Worm (Caenorhabditis elegans) whole organism, young adult: Measurements from ENCODE around the gene F19G12.1.

ENCODE experiments used
- B0019.2 ChIP-seq: fragments of 200-800 bp; sonication (Bioruptor generic); conservative IDR thresholded peaks from 2 replicates; pipeline ENCODE4 v1.3.6; 2022; ENCODE audit warnings: missing genetic modification reagents, missing genetic modification characterization, missing compliant biosample characterization
- B0035.1 ChIP-seq: sonication (generic microtip); optimal IDR thresholded peaks from 2 replicates; lab custom pipeline; 2016; ENCODE audit warnings: missing genetic modification characterization, mild to moderate bottlenecking, missing compliant biosample characterization, missing genotype, missing genetic modification reagents
- B0261.1 ChIP-seq: sonication (generic microtip); optimal IDR thresholded peaks from 2 replicates; lab custom pipeline; 2016; ENCODE audit warnings: mild to moderate bottlenecking, missing genetic modification characterization, moderate library complexity, missing compliant biosample characterization
- B0336.3 ChIP-seq: fragments of 200-800 bp; sonication (Bioruptor generic); IDR thresholded peaks from 2 replicates; pipeline ENCODE4 v1.3.6; 2022; ENCODE audit warnings: missing genetic modification characterization, missing compliant biosample characterization
- C06A6.2 ChIP-seq: fragments of 200-800 bp; sonication (Bioruptor generic); conservative IDR thresholded peaks from 2 replicates; pipeline ENCODE4 v1.3.6; 2022; ENCODE audit warnings: missing genetic modification characterization, missing compliant biosample characterization
- C17E4.6 ChIP-seq: fragments of 200-800 bp; sonication (Bioruptor generic); IDR thresholded peaks from 2 replicates; pipeline ENCODE4 v1.3.6; 2022; ENCODE audit warnings: missing genetic modification reagents, missing genetic modification characterization, missing compliant biosample characterization
- F22D6.2 ChIP-seq: sonication (generic microtip); optimal IDR thresholded peaks from 2 replicates; lab custom pipeline; 2016; ENCODE audit warnings: mild to moderate bottlenecking, missing genetic modification characterization, missing compliant biosample characterization
- F23B12.7 ChIP-seq: sonication (generic microtip); optimal IDR thresholded peaks from 2 replicates; lab custom pipeline; 2017; ENCODE audit warnings: missing genetic modification characterization, mild to moderate bottlenecking, missing compliant biosample characterization, antibody characterized with exemption, moderate library complexity; ENCODE audit not compliant: insufficient read depth
- F37B4.10 ChIP-seq: fragments of 200-800 bp; sonication (Bioruptor generic); IDR thresholded peaks from 2 replicates; pipeline ENCODE4 v1.3.6; 2022; ENCODE audit warnings: missing genetic modification characterization, missing compliant biosample characterization
- F52B5.7 ChIP-seq: sonication (generic microtip); optimal IDR thresholded peaks from 2 replicates; lab custom pipeline; 2016; ENCODE audit warnings: mild to moderate bottlenecking, missing genetic modification characterization, missing compliant biosample characterization
- K12H6.12 ChIP-seq: fragments of 200-800 bp; sonication (Bioruptor generic); optimal IDR thresholded peaks from 2 replicates; lab custom pipeline; 2018; ENCODE audit warnings: mild to moderate bottlenecking, missing genetic modification characterization, missing compliant biosample characterization
- Y56A3A.18 ChIP-seq: fragments of 200-800 bp; sonication (Bioruptor generic); IDR thresholded peaks from 2 replicates; pipeline ENCODE4 v1.3.6; 2022; ENCODE audit warnings: missing genetic modification reagents, missing genetic modification characterization, missing compliant biosample characterization
- Y95B8A.8 ChIP-seq: fragments of 200-800 bp; sonication (Bioruptor generic); IDR thresholded peaks from 2 replicates; pipeline ENCODE4 v1.3.6; 2022; ENCODE audit warnings: missing genetic modification reagents, missing genetic modification characterization, missing compliant biosample characterization
- ama-1 ChIP-seq, 3 experiments: fragments of 150-350 bp in 1 of 3; sonication (generic microtip) in 2 of 3; optimal IDR thresholded peaks; 2 replicates each; lab custom pipeline; 2014 to 2018; ENCODE audit warnings: missing biosample characterization in 2 of 3, missing genetic modification characterization in 2 of 3, missing genetic modification reagents in 2 of 3
- aptf-3 ChIP-seq: fragments of 200-800 bp; sonication (Bioruptor generic); IDR thresholded peaks from 2 replicates; pipeline ENCODE4 v1.3.6; 2022; ENCODE audit warnings: missing genetic modification characterization, missing compliant biosample characterization
- athp-1 ChIP-seq: sonication (generic microtip); optimal IDR thresholded peaks from 2 replicates; lab custom pipeline; 2017; ENCODE audit warnings: mild to moderate bottlenecking, missing genetic modification characterization, missing compliant biosample characterization
- attf-3 ChIP-seq: fragments of 200-800 bp; sonication (Bioruptor generic); conservative IDR thresholded peaks from 2 replicates; pipeline ENCODE4 v1.3.6; 2022; ENCODE audit warnings: missing genetic modification reagents, missing genetic modification characterization, missing compliant biosample characterization
- bed-1 ChIP-seq: fragments of 200-800 bp; sonication (Bioruptor generic); IDR thresholded peaks from 2 replicates; pipeline ENCODE4 v1.3.6; 2022; ENCODE audit warnings: missing genetic modification reagents, missing genetic modification characterization, missing compliant biosample characterization
- cebp-1 ChIP-seq, 2 experiments: fragments of 200-800 bp in 1 of 2; sonication (Bioruptor generic) in 1 of 2; sonication (generic microtip) in 1 of 2; IDR thresholded peaks in 1 of 2; optimal IDR thresholded peaks in 1 of 2; 2 replicates each; pipeline versions ENCODE4 v1.3.6 to Lab custom; 2017 to 2022; ENCODE audit warnings: missing compliant biosample characterization in 2 of 2, missing genetic modification characterization in 2 of 2, mild to moderate bottlenecking in 1 of 2, missing genetic modification reagents in 1 of 2, moderate library complexity in 1 of 2
- ceh-100 ChIP-seq: fragments of 200-800 bp; sonication (Bioruptor generic); IDR thresholded peaks from 2 replicates; pipeline ENCODE4 v1.3.6; 2022; ENCODE audit warnings: missing genetic modification reagents, missing genetic modification characterization, missing compliant biosample characterization
- ceh-79 ChIP-seq: sonication (generic microtip); optimal IDR thresholded peaks from 2 replicates; lab custom pipeline; 2017; ENCODE audit warnings: mild to moderate bottlenecking, missing genetic modification characterization, missing compliant biosample characterization
- ceh-91 ChIP-seq: fragments of 200-800 bp; sonication (Bioruptor generic); IDR thresholded peaks from 2 replicates; pipeline ENCODE4 v1.3.6; 2022; ENCODE audit warnings: missing genetic modification reagents, missing genetic modification characterization, missing compliant biosample characterization
- die-1 ChIP-seq: sonication (generic microtip); optimal IDR thresholded peaks from 2 replicates; lab custom pipeline; 2016; ENCODE audit warnings: missing genotype, mild to moderate bottlenecking, missing genetic modification characterization, missing compliant biosample characterization
- dox-1 ChIP-seq: fragments of 200-800 bp; sonication (Bioruptor generic); IDR thresholded peaks from 2 replicates; pipeline ENCODE4 v1.3.6; 2022; ENCODE audit warnings: missing genetic modification reagents, missing genetic modification characterization, missing compliant biosample characterization
- dpff-1 ChIP-seq: sonication (generic microtip); optimal IDR thresholded peaks from 2 replicates; lab custom pipeline; 2017; ENCODE audit warnings: mild to moderate bottlenecking, missing genetic modification characterization, missing compliant biosample characterization
- ekl-4 ChIP-seq: fragments of 200-800 bp; sonication (Bioruptor generic); IDR thresholded peaks from 2 replicates; pipeline ENCODE4 v1.3.6; 2022; ENCODE audit warnings: missing genetic modification reagents, missing genetic modification characterization, missing compliant biosample characterization
- hmg-20 ChIP-seq: fragments of 200-800 bp; sonication (Bioruptor generic); IDR thresholded peaks from 2 replicates; pipeline ENCODE4 v1.3.6; 2022; ENCODE audit warnings: missing genetic modification reagents, missing genetic modification characterization, missing compliant biosample characterization
- hsf-1 ChIP-seq: fragments of 200-800 bp; sonication (Bioruptor generic); IDR thresholded peaks from 2 replicates; pipeline ENCODE4 v1.3.6; 2022; ENCODE audit warnings: missing genetic modification reagents, missing genetic modification characterization, missing compliant biosample characterization
- lin-26 ChIP-seq: fragments of 200-800 bp; sonication (Bioruptor generic); IDR thresholded peaks from 2 replicates; pipeline ENCODE4 v1.3.6; 2022; ENCODE audit warnings: missing genetic modification reagents, missing genetic modification characterization, missing compliant biosample characterization
- lir-1 ChIP-seq: fragments of 200-800 bp; sonication (Bioruptor generic); conservative IDR thresholded peaks from 2 replicates; pipeline ENCODE4 v1.3.6; 2022; ENCODE audit warnings: missing genetic modification reagents, missing genetic modification characterization, missing compliant biosample characterization
- madf-3 ChIP-seq: fragments of 200-800 bp; sonication (Bioruptor generic); IDR thresholded peaks from 2 replicates; pipeline ENCODE4 v1.3.6; 2022; ENCODE audit warnings: missing genetic modification reagents, missing genetic modification characterization, missing compliant biosample characterization
- madf-6 ChIP-seq: fragments of 200-800 bp; sonication (Bioruptor generic); IDR thresholded peaks from 2 replicates; pipeline ENCODE4 v1.3.6; 2022; ENCODE audit warnings: missing genetic modification reagents, missing genetic modification characterization, missing compliant biosample characterization
- mcd-1 ChIP-seq: fragments of 200-800 bp; sonication (Bioruptor generic); IDR thresholded peaks from 2 replicates; pipeline ENCODE4 v1.3.6; 2022; ENCODE audit warnings: missing genetic modification reagents, missing genetic modification characterization, missing compliant biosample characterization
- mel-28 ChIP-seq: sonication (generic microtip); optimal IDR thresholded peaks from 2 replicates; lab custom pipeline; 2016; ENCODE audit warnings: borderline replicate concordance, mild to moderate bottlenecking, missing genetic modification characterization, missing compliant biosample characterization
- nfyb-1 ChIP-seq: fragments of 200-800 bp; sonication (Bioruptor generic); IDR thresholded peaks from 2 replicates; pipeline ENCODE4 v1.3.6; 2022; ENCODE audit warnings: missing genetic modification reagents, missing genetic modification characterization, missing compliant biosample characterization
- nhr-120 ChIP-seq: fragments of 200-800 bp; sonication (Bioruptor generic); IDR thresholded peaks from 2 replicates; pipeline ENCODE4 v1.3.6; 2022; ENCODE audit warnings: missing genetic modification characterization, missing compliant biosample characterization
- nhr-179 ChIP-seq: sonication (generic microtip); optimal IDR thresholded peaks from 2 replicates; lab custom pipeline; 2016; ENCODE audit warnings: mild to moderate bottlenecking, missing genetic modification characterization, missing compliant biosample characterization
- nhr-27 ChIP-seq: fragments of 200-800 bp; sonication (Bioruptor generic); optimal IDR thresholded peaks from 2 replicates; lab custom pipeline; 2018; ENCODE audit warnings: mild to moderate bottlenecking, missing genetic modification characterization, moderate library complexity, missing compliant biosample characterization
- nhr-80 ChIP-seq: sonication (generic microtip); optimal IDR thresholded peaks from 2 replicates; lab custom pipeline; 2016; ENCODE audit warnings: missing genetic modification characterization, missing compliant biosample characterization
- pha-4 ChIP-seq: fragments of 150-350 bp; sonication (generic microtip); optimal IDR thresholded peaks from 2 replicates; lab custom pipeline; 2014; ENCODE audit warnings: missing biosample characterization, missing genetic modification reagents, missing genetic modification characterization
- rec-8 ChIP-seq, 2 experiments: sonication (generic microtip); optimal IDR thresholded peaks; 2 replicates each; lab custom pipeline; 2016; ENCODE audit warnings: mild to moderate bottlenecking in 2 of 2, missing genetic modification characterization in 2 of 2, missing genetic modification reagents in 2 of 2, missing genotype in 2 of 2, missing biosample characterization in 1 of 2, missing compliant biosample characterization in 1 of 2, moderate library complexity in 1 of 2
- sea-2 ChIP-seq: fragments of 200-800 bp; sonication (Bioruptor generic); IDR thresholded peaks from 2 replicates; pipeline ENCODE4 v1.3.6; 2022; ENCODE audit warnings: missing genetic modification characterization, missing compliant biosample characterization
- somi-1 ChIP-seq: fragments of 200-800 bp; sonication (Bioruptor generic); optimal IDR thresholded peaks from 2 replicates; lab custom pipeline; 2018; ENCODE audit warnings: mild to moderate bottlenecking, missing genetic modification characterization, missing compliant biosample characterization
- tbp1 ChIP-seq: fragments of 200-800 bp; sonication (Bioruptor generic); optimal IDR thresholded peaks from 2 replicates; lab custom pipeline; 2018; ENCODE audit warnings: mild to moderate bottlenecking, missing genetic modification characterization, missing compliant biosample characterization
- unc-130 ChIP-seq: sonication (generic microtip); optimal IDR thresholded peaks from 2 replicates; lab custom pipeline; 2016; ENCODE audit warnings: missing genetic modification reagents, missing genetic modification characterization, missing compliant biosample characterization
- unc-62 ChIP-seq: fragments of 150-350 bp; optimal IDR thresholded peaks from 2 replicates; lab custom pipeline; 2014; ENCODE audit warnings: missing biosample characterization, missing genetic modification reagents, missing genetic modification characterization
- xnd-1 ChIP-seq: sonication (generic microtip); optimal IDR thresholded peaks from 2 replicates; lab custom pipeline; 2016; ENCODE audit warnings: missing genotype, missing genetic modification reagents, missing genetic modification characterization, missing compliant biosample characterization
- ztf-26 ChIP-seq: sonication (generic microtip); optimal IDR thresholded peaks from 2 replicates; lab custom pipeline; 2017; ENCODE audit warnings: missing genetic modification characterization, missing compliant biosample characterization
- ztf-28 ChIP-seq: fragments of 200-800 bp; sonication (Bioruptor generic); IDR thresholded peaks from 2 replicates; pipeline ENCODE4 v1.3.6; 2022; ENCODE audit warnings: missing genetic modification reagents, missing genetic modification characterization, missing compliant biosample characterization

F19G12.1 gene

ce11 chrX:1477932-1478331 is 47.1 kb downstream of the F19G12.1 start (continued):
- TF ChIP-seq unc-130 (no peak), C06A6.2 (GFP tag; lab: Robert Waterston, UW) (0 out of 2 replicates have a peak, but pooled peaks have one; percentile 29), B0035.1 (no peak), hsf-1 (GFP tag; lab: Robert Waterston, UW) (no peak), F22D6.2 (peak; percentile 76), pha-4 (peak; percentile 18), dpff-1 (tag; lab: Kevin White, UChicago) (no peak), lir-1 (GFP tag; lab: Robert Waterston, UW) (no peak), B0019.2 (GFP tag; lab: Robert Waterston, UW) (no peak), rec-8 (tag; optimal IDR thresholded peaks at IDR 0.05; lab: Kevin White, UChicago) (no peak), ceh-100 (GFP tag; lab: Robert Waterston, UW) (no peak), F52B5.7 (no peak), mcd-1 (GFP tag; lab: Robert Waterston, UW) (peak; percentile 11; the same call in 1 of the 2 replicates), unc-62 (no peak), F37B4.10 (GFP tag; lab: Robert Waterston, UW) (no peak), madf-6 (GFP tag; lab: Robert Waterston, UW) (no peak), nhr-120 (GFP tag; lab: Robert Waterston, UW) (no peak), hmg-20 (GFP tag; lab: Robert Waterston, UW) (no peak), nfyb-1 (no peak), die-1 (no peak), cebp-1 (GFP tag; IDR thresholded peaks at IDR 0.05; lab: Robert Waterston, UW) (no peak), cebp-1 (tag; optimal IDR thresholded peaks at IDR 0.05; lab: Kevin White, UChicago) (peak; percentile 39), athp-1 (no peak), attf-3 (GFP tag; lab: Robert Waterston, UW) (no peak), ama-1 (optimal IDR thresholded peaks at IDR 0.05; lab: Kevin White, UChicago) (no peak), ama-1 (GFP tag; optimal IDR thresholded peaks at IDR 0.05; lab: Kevin White, UChicago) (no peak), ztf-28 (GFP tag; lab: Robert Waterston, UW) (no peak), ceh-79 (tag; lab: Kevin White, UChicago) (no peak), ceh-91 (GFP tag; lab: Robert Waterston, UW) (no peak), K12H6.12 (no peak), B0261.1 (tag; lab: Kevin White, UChicago) (no peak), aptf-3 (no peak), bed-1 (GFP tag; lab: Robert Waterston, UW) (no peak), C17E4.6 (GFP tag; lab: Robert Waterston, UW) (no peak), tbp1 (GFP tag; lab: Kevin White, UChicago) (peak; percentile 33), xnd-1 (tag; lab: Kevin White, UChicago) (no peak), lin-26 (GFP tag; lab: Robert Waterston, UW) (no peak), nhr-179 (tag; lab: Kevin White, UChicago) (no peak), sea-2 (GFP tag; lab: Robert Waterston, UW) (no peak), Y95B8A.8 (GFP tag; lab: Robert Waterston, UW) (no peak), B0336.3 (GFP tag; lab: Robert Waterston, UW) (no peak), nhr-27 (no peak), madf-3 (GFP tag; lab: Robert Waterston, UW) (no peak), ekl-4 (GFP tag; lab: Robert Waterston, UW) (no peak), somi-1 (peak; percentile 3), dox-1 (GFP tag; lab: Robert Waterston, UW) (peak; percentile 42; the same call in 1 of the 2 replicates), ztf-26 (peak; percentile 85), nhr-80 (tag; lab: Kevin White, UChicago) (peak; percentile 71), F23B12.7 (tag; lab: Kevin White, UChicago) (no peak), Y56A3A.18 (GFP tag; lab: Robert Waterston, UW) (no peak), mel-28 (tag; lab: Kevin White, UChicago) (no peak)
